Worm (Caenorhabditis elegans) whole organism, young adult: ENCODE measurements around the gene F09G8.7.

Source experiments
- B0035.1 ChIP-seq: sonication (generic microtip); optimal IDR thresholded peaks from 2 replicates; lab custom pipeline; 2016; ENCODE audit warnings: missing genetic modification characterization, mild to moderate bottlenecking, missing compliant biosample characterization, missing genotype, missing genetic modification reagents
- B0261.1 ChIP-seq: sonication (generic microtip); optimal IDR thresholded peaks from 2 replicates; lab custom pipeline; 2016; ENCODE audit warnings: mild to moderate bottlenecking, missing genetic modification characterization, moderate library complexity, missing compliant biosample characterization
- C17E4.6 ChIP-seq: fragments of 200-800 bp; sonication (Bioruptor generic); IDR thresholded peaks from 2 replicates; pipeline ENCODE4 v1.3.6; 2022; ENCODE audit warnings: missing genetic modification reagents, missing genetic modification characterization, missing compliant biosample characterization
- D2030.7 ChIP-seq: fragments of 200-800 bp; sonication (Bioruptor generic); IDR thresholded peaks from 2 replicates; pipeline ENCODE4 v1.3.6; 2022; ENCODE audit warnings: missing genetic modification reagents, missing genetic modification characterization, missing compliant biosample characterization
- F22D6.2 ChIP-seq: sonication (generic microtip); optimal IDR thresholded peaks from 2 replicates; lab custom pipeline; 2016; ENCODE audit warnings: mild to moderate bottlenecking, missing genetic modification characterization, missing compliant biosample characterization
- F23B12.7 ChIP-seq: sonication (generic microtip); optimal IDR thresholded peaks from 2 replicates; lab custom pipeline; 2017; ENCODE audit warnings: missing genetic modification characterization, mild to moderate bottlenecking, missing compliant biosample characterization, antibody characterized with exemption, moderate library complexity; ENCODE audit not compliant: insufficient read depth
- Y79H2A.3 ChIP-seq: fragments of 200-800 bp; sonication (Bioruptor generic); conservative IDR thresholded peaks from 2 replicates; pipeline ENCODE4 v1.3.6; 2022; ENCODE audit warnings: missing genetic modification reagents, missing genetic modification characterization, missing compliant biosample characterization
- Y95B8A.8 ChIP-seq: fragments of 200-800 bp; sonication (Bioruptor generic); IDR thresholded peaks from 2 replicates; pipeline ENCODE4 v1.3.6; 2022; ENCODE audit warnings: missing genetic modification reagents, missing genetic modification characterization, missing compliant biosample characterization
- ama-1 ChIP-seq, 3 experiments: fragments of 150-350 bp in 1 of 3; sonication (generic microtip) in 2 of 3; optimal IDR thresholded peaks; 2 replicates each; lab custom pipeline; 2014 to 2018; ENCODE audit warnings: missing biosample characterization in 2 of 3, missing genetic modification characterization in 2 of 3, missing genetic modification reagents in 2 of 3
- atf-7 ChIP-seq: sonication (generic microtip); optimal IDR thresholded peaks from 2 replicates; lab custom pipeline; 2017; ENCODE audit warnings: mild to moderate bottlenecking, missing genetic modification characterization, missing compliant biosample characterization
- attf-3 ChIP-seq: fragments of 200-800 bp; sonication (Bioruptor generic); conservative IDR thresholded peaks from 2 replicates; pipeline ENCODE4 v1.3.6; 2022; ENCODE audit warnings: missing genetic modification reagents, missing genetic modification characterization, missing compliant biosample characterization
- attf-5 ChIP-seq: fragments of 200-800 bp; sonication (Bioruptor generic); optimal IDR thresholded peaks from 2 replicates; lab custom pipeline; 2018; ENCODE audit warnings: mild to moderate bottlenecking, missing genetic modification characterization, missing compliant biosample characterization
- bed-2 ChIP-seq: fragments of 200-800 bp; sonication (Bioruptor generic); IDR thresholded peaks from 2 replicates; pipeline ENCODE4 v1.3.6; 2022; ENCODE audit warnings: missing genetic modification reagents, missing genetic modification characterization, missing compliant biosample characterization
- ceh-100 ChIP-seq: fragments of 200-800 bp; sonication (Bioruptor generic); IDR thresholded peaks from 2 replicates; pipeline ENCODE4 v1.3.6; 2022; ENCODE audit warnings: missing genetic modification reagents, missing genetic modification characterization, missing compliant biosample characterization
- ceh-27 ChIP-seq: fragments of 200-800 bp; sonication (Bioruptor generic); optimal IDR thresholded peaks from 2 replicates; lab custom pipeline; 2018; ENCODE audit warnings: mild to moderate bottlenecking, missing genetic modification characterization, moderate library complexity, missing compliant biosample characterization
- ceh-40 ChIP-seq: fragments of 200-800 bp; sonication (Bioruptor generic); IDR thresholded peaks from 2 replicates; pipeline ENCODE4 v1.3.6; 2022; ENCODE audit warnings: missing genetic modification characterization, missing compliant biosample characterization
- ceh-58 ChIP-seq: fragments of 200-800 bp; sonication (Bioruptor generic); IDR thresholded peaks from 2 replicates; pipeline ENCODE4 v1.3.6; 2022; ENCODE audit warnings: missing genetic modification characterization, missing compliant biosample characterization
- ceh-79 ChIP-seq: sonication (generic microtip); optimal IDR thresholded peaks from 2 replicates; lab custom pipeline; 2017; ENCODE audit warnings: mild to moderate bottlenecking, missing genetic modification characterization, missing compliant biosample characterization
- ceh-91 ChIP-seq: fragments of 200-800 bp; sonication (Bioruptor generic); IDR thresholded peaks from 2 replicates; pipeline ENCODE4 v1.3.6; 2022; ENCODE audit warnings: missing genetic modification reagents, missing genetic modification characterization, missing compliant biosample characterization
- die-1 ChIP-seq: sonication (generic microtip); optimal IDR thresholded peaks from 2 replicates; lab custom pipeline; 2016; ENCODE audit warnings: missing genotype, mild to moderate bottlenecking, missing genetic modification characterization, missing compliant biosample characterization
- dpff-1 ChIP-seq: sonication (generic microtip); optimal IDR thresholded peaks from 2 replicates; lab custom pipeline; 2017; ENCODE audit warnings: mild to moderate bottlenecking, missing genetic modification characterization, missing compliant biosample characterization
- dpl-1 ChIP-seq: fragments of 150-350 bp; optimal IDR thresholded peaks from 2 replicates; lab custom pipeline; 2014; ENCODE audit warnings: missing biosample characterization, missing genetic modification reagents, missing genetic modification characterization
- egl-44 ChIP-seq: fragments of 200-800 bp; sonication (Bioruptor generic); IDR thresholded peaks from 2 replicates; pipeline ENCODE4 v1.3.6; 2022; ENCODE audit warnings: missing genetic modification reagents, missing genetic modification characterization, missing compliant biosample characterization
- egrh-3 ChIP-seq: fragments of 200-800 bp; sonication (Bioruptor generic); IDR thresholded peaks from 2 replicates; pipeline ENCODE4 v1.3.6; 2022; ENCODE audit warnings: missing genetic modification reagents, missing genetic modification characterization, missing compliant biosample characterization
- ets-4 ChIP-seq: fragments of 200-800 bp; sonication (Bioruptor generic); optimal IDR thresholded peaks from 2 replicates; lab custom pipeline; 2018; ENCODE audit warnings: mild to moderate bottlenecking, missing genetic modification characterization, missing compliant biosample characterization
- him-1 ChIP-seq: sonication (generic microtip); optimal IDR thresholded peaks from 2 replicates; lab custom pipeline; 2016; ENCODE audit warnings: missing genotype, missing genetic modification reagents, missing genetic modification characterization, missing compliant biosample characterization
- lag-1 ChIP-seq: fragments of 200-800 bp; sonication (Bioruptor generic); IDR thresholded peaks from 2 replicates; pipeline ENCODE4 v1.3.6; 2022; ENCODE audit warnings: missing genetic modification reagents, missing genetic modification characterization, missing compliant biosample characterization
- lin-35 ChIP-seq, 3 experiments: fragments of 150-350 bp in 2 of 3; sonication (generic microtip) in 1 of 3; optimal IDR thresholded peaks; 2 replicates each; lab custom pipeline; 2014 to 2018; ENCODE audit warnings: missing biosample characterization in 3 of 3, missing genetic modification characterization in 3 of 3, missing genetic modification reagents in 3 of 3
- lin-54 ChIP-seq: fragments of 200-800 bp; sonication (Bioruptor generic); optimal IDR thresholded peaks from 2 replicates; lab custom pipeline; 2018; ENCODE audit warnings: mild to moderate bottlenecking, missing genetic modification characterization, missing compliant biosample characterization
- lsl-1 ChIP-seq: fragments of 200-800 bp; sonication (Bioruptor generic); optimal IDR thresholded peaks from 2 replicates; lab custom pipeline; 2018; ENCODE audit warnings: mild to moderate bottlenecking, missing genetic modification characterization, moderate library complexity, missing compliant biosample characterization
- madf-10 ChIP-seq: sonication (generic microtip); optimal IDR thresholded peaks from 2 replicates; lab custom pipeline; 2016; ENCODE audit warnings: mild to moderate bottlenecking, missing genetic modification characterization, missing compliant biosample characterization
- madf-8 ChIP-seq: fragments of 200-800 bp; sonication (Bioruptor generic); conservative IDR thresholded peaks from 2 replicates; pipeline ENCODE4 v1.3.6; 2022; ENCODE audit warnings: missing genetic modification reagents, missing genetic modification characterization, missing compliant biosample characterization
- nfya-2 ChIP-seq: fragments of 200-800 bp; sonication (Bioruptor generic); IDR thresholded peaks from 2 replicates; pipeline ENCODE4 v1.3.6; 2022; ENCODE audit warnings: missing genetic modification reagents, missing genetic modification characterization, missing compliant biosample characterization
- rec-8 ChIP-seq, 2 experiments: sonication (generic microtip); optimal IDR thresholded peaks; 2 replicates each; lab custom pipeline; 2016; ENCODE audit warnings: mild to moderate bottlenecking in 2 of 2, missing genetic modification characterization in 2 of 2, missing genetic modification reagents in 2 of 2, missing genotype in 2 of 2, missing biosample characterization in 1 of 2, missing compliant biosample characterization in 1 of 2, moderate library complexity in 1 of 2
- repo-1 ChIP-seq: sonication (generic microtip); optimal IDR thresholded peaks from 2 replicates; lab custom pipeline; 2017; ENCODE audit warnings: mild to moderate bottlenecking, missing genetic modification characterization, missing compliant biosample characterization
- snpc-1.1 ChIP-seq: sonication (generic microtip); optimal IDR thresholded peaks from 2 replicates; lab custom pipeline; 2017; ENCODE audit warnings: missing genetic modification characterization, mild to moderate bottlenecking, missing compliant biosample characterization, antibody characterized with exemption, moderate library complexity, missing genotype, missing genetic modification reagents; ENCODE audit not compliant: insufficient read depth
- snpc-3.4 ChIP-seq: sonication (generic microtip); optimal IDR thresholded peaks from 2 replicates; lab custom pipeline; 2017; ENCODE audit warnings: missing genetic modification characterization, mild to moderate bottlenecking, missing compliant biosample characterization, antibody characterized with exemption, moderate library complexity, missing genotype, missing genetic modification reagents
- snpc-4 ChIP-seq, 5 experiments: fragments of 150-350 bp in 1 of 5; sonication (generic microtip) in 4 of 5; optimal IDR thresholded peaks; 2 replicates each; lab custom pipeline; 2014 to 2018; ENCODE audit warnings: missing genetic modification characterization in 5 of 5, missing biosample characterization in 3 of 5, antibody characterized with exemption in 2 of 5, mild to moderate bottlenecking in 2 of 5, missing compliant biosample characterization in 2 of 5, missing genotype in 2 of 5, moderate library complexity in 2 of 5, missing genetic modification reagents in 1 of 5
- tbx-9 ChIP-seq: sonication (generic microtip); optimal IDR thresholded peaks from 2 replicates; lab custom pipeline; 2016; ENCODE audit warnings: borderline replicate concordance, missing genetic modification characterization, inconsistent platforms, missing compliant biosample characterization
- tlf-1 ChIP-seq: fragments of 200-800 bp; sonication (Bioruptor generic); optimal IDR thresholded peaks from 2 replicates; lab custom pipeline; 2018; ENCODE audit warnings: mild to moderate bottlenecking, missing genetic modification characterization, missing compliant biosample characterization
- unc-62 ChIP-seq: fragments of 150-350 bp; optimal IDR thresholded peaks from 2 replicates; lab custom pipeline; 2014; ENCODE audit warnings: missing biosample characterization, missing genetic modification reagents, missing genetic modification characterization
- xnd-1 ChIP-seq: sonication (generic microtip); optimal IDR thresholded peaks from 2 replicates; lab custom pipeline; 2016; ENCODE audit warnings: missing genotype, missing genetic modification reagents, missing genetic modification characterization, missing compliant biosample characterization
- zim-3 ChIP-seq: sonication (generic microtip); optimal IDR thresholded peaks from 2 replicates; lab custom pipeline; 2017; ENCODE audit warnings: mild to moderate bottlenecking, missing genetic modification characterization, moderate library complexity, missing compliant biosample characterization
- ztf-22 ChIP-seq: fragments of 200-800 bp; sonication (Bioruptor generic); optimal IDR thresholded peaks from 2 replicates; lab custom pipeline; 2018; ENCODE audit warnings: mild to moderate bottlenecking, missing genetic modification characterization, moderate library complexity, missing compliant biosample characterization
- ztf-26 ChIP-seq: sonication (generic microtip); optimal IDR thresholded peaks from 2 replicates; lab custom pipeline; 2017; ENCODE audit warnings: missing genetic modification characterization, missing compliant biosample characterization
- ztf-28 ChIP-seq: fragments of 200-800 bp; sonication (Bioruptor generic); IDR thresholded peaks from 2 replicates; pipeline ENCODE4 v1.3.6; 2022; ENCODE audit warnings: missing genetic modification reagents, missing genetic modification characterization, missing compliant biosample characterization

F09G8.7 gene

ce11 chrIII:8250007-8250683 is 18.0 kb downstream of the F09G8.7 start, which contains the start of gene knl-1 (continued):
- TF ChIP-seq bed-2 (GFP tag; lab: Robert Waterston, UW) (no peak), xnd-1 (tag; lab: Kevin White, UChicago) (no peak), atf-7 (tag; lab: Kevin White, UChicago) (no peak), him-1 (tag; lab: Kevin White, UChicago) (no peak), ama-1 (optimal IDR thresholded peaks at IDR 0.05; lab: Kevin White, UChicago) (no peak), ama-1 (GFP tag; optimal IDR thresholded peaks at IDR 0.05; lab: Kevin White, UChicago) (no peak), attf-5 (GFP tag; lab: Kevin White, UChicago) (peak; percentile 59), madf-8 (GFP tag; lab: Robert Waterston, UW) (peak; percentile 51; the same call in 1 of the 2 replicates), lin-35 (GFP tag; optimal IDR thresholded peaks at IDR 0.05; lab: Kevin White, UChicago) (peak in 1 of 3 experiments; percentile 21), Y95B8A.8 (GFP tag; lab: Robert Waterston, UW) (no peak), F23B12.7 (peak; percentile 80), B0035.1 (tag; lab: Kevin White, UChicago) (no peak), ceh-91 (GFP tag; lab: Robert Waterston, UW) (peak; percentile 75), dpff-1 (tag; lab: Kevin White, UChicago) (no peak), ceh-100 (peak; percentile 95), ceh-58 (GFP tag; lab: Robert Waterston, UW) (no peak), F22D6.2 (tag; lab: Kevin White, UChicago) (no peak), C17E4.6 (no peak), Y79H2A.3 (GFP tag; lab: Robert Waterston, UW) (peak; percentile 31; the same call in 1 of the 2 replicates), ceh-79 (tag; lab: Kevin White, UChicago) (no peak), ets-4 (GFP tag; lab: Kevin White, UChicago) (no peak), snpc-4 (GFP tag; optimal IDR thresholded peaks at IDR 0.05; lab: Kevin White, UChicago) (no peak), snpc-4 (tag; optimal IDR thresholded peaks at IDR 0.05; lab: Kevin White, UChicago) (peak in 1 of 4 experiments; percentile 59), dpl-1 (GFP tag; lab: Kevin White, UChicago) (peak; percentile 79), lag-1 (GFP tag; lab: Robert Waterston, UW) (no peak), lin-54 (GFP tag; lab: Kevin White, UChicago) (peak; percentile 68), snpc-1.1 (tag; lab: Kevin White, UChicago) (no peak), madf-10 (tag; lab: Kevin White, UChicago) (peak; percentile 4), ceh-27 (GFP tag; lab: Kevin White, UChicago) (peak; percentile 30), nfya-2 (no peak), D2030.7 (GFP tag; lab: Robert Waterston, UW) (peak; percentile 74), attf-3 (GFP tag; lab: Robert Waterston, UW) (peak; percentile 63; the same call in 1 of the 2 replicates), ceh-40 (no peak), die-1 (tag; lab: Kevin White, UChicago) (no peak), snpc-3.4 (tag; lab: Kevin White, UChicago) (peak; percentile 28), repo-1 (tag; lab: Kevin White, UChicago) (no peak), B0261.1 (no peak), zim-3 (tag; lab: Kevin White, UChicago) (no peak), tbx-9 (no peak), tlf-1 (GFP tag; lab: Kevin White, UChicago) (no peak), ztf-22 (GFP tag; lab: Kevin White, UChicago) (no peak), egl-44 (GFP tag; lab: Robert Waterston, UW) (no peak), egrh-3 (GFP tag; lab: Robert Waterston, UW) (0 out of 2 replicates have a peak, but pooled peaks have one; percentile 49), ztf-28 (GFP tag; lab: Robert Waterston, UW) (0 out of 2 replicates have a peak, but pooled peaks have one; percentile 63), rec-8 (tag; optimal IDR thresholded peaks at IDR 0.05; lab: Kevin White, UChicago) (no peak), unc-62 (GFP tag; lab: Kevin White, UChicago) (no peak), ztf-26 (no peak), lsl-1 (GFP tag; lab: Kevin White, UChicago) (peak; percentile 75)
